Worm (Caenorhabditis elegans): ENCODE data around the gene C06E1.11.
A peak's percentile ranks its signal among the peaks of the same experiment; 100 is the strongest.

The C06E1.11 gene

DNA sequence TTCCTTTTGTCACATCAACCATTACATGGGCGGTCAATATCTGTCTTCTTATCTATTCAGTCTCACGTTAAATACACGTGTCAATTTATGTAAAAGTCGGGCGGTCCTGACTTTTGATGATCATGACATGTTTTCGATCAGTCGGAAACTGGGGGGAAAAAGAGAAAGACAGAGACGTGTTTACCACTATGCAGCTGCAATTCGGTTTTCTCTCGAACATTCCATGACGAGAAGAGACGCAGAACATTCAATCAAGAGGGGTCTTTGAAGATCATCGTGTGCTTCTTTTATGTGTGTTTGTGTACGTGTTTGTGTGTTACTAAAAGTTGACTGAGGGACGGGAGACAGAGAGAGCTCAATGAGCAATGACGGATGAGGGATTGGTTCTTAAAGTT is 41.9 kb upstream of the C06E1.11 start (continued):
- TF ChIP-seq nhr-90 (tag; optimal IDR thresholded peaks at IDR 0.05): peak; percentile 38
- TF ChIP-seq F39B2.1 (GFP tag; IDR thresholded peaks at IDR 0.05): no peak
- TF ChIP-seq ztf-22 (GFP tag; optimal IDR thresholded peaks at IDR 0.05): peak; percentile 64
- TF ChIP-seq hlh-12 (tag; optimal IDR thresholded peaks at IDR 0.05): no peak
- TF ChIP-seq nhr-27 (tag; optimal IDR thresholded peaks at IDR 0.05): no peak
- peak; percentile 5 for TF ChIP-seq ztf-3 (GFP tag; optimal IDR thresholded peaks at IDR 0.05)
- TF ChIP-seq snpc-3.4 (tag; optimal IDR thresholded peaks at IDR 0.05): peak; percentile 12
- peak; percentile 35 for TF ChIP-seq unc-62 (GFP tag; optimal IDR thresholded peaks at IDR 0.05)
- TF ChIP-seq ama-1 (optimal IDR thresholded peaks at IDR 0.05): peak; percentile 9
- TF ChIP-seq ama-1 (GFP tag; optimal IDR thresholded peaks at IDR 0.05): no peak
- peak; percentile 72; the same call in 1 of the 2 replicates for TF ChIP-seq nfyb-1 (GFP tag; IDR thresholded peaks at IDR 0.05)
- peak; percentile 68 for TF ChIP-seq tbp1 (GFP tag; optimal IDR thresholded peaks at IDR 0.05)
- TF ChIP-seq ceh-27 (GFP tag; optimal IDR thresholded peaks at IDR 0.05): peak; percentile 46
- TF ChIP-seq mes-4 (tag; optimal IDR thresholded peaks at IDR 0.05): no peak
- peak; percentile 9 for TF ChIP-seq B0261.1 (tag; optimal IDR thresholded peaks at IDR 0.05)
- no peak for TF ChIP-seq lsl-1 (GFP tag; optimal IDR thresholded peaks at IDR 0.05)
- peak; percentile 94 for TF ChIP-seq somi-1 (GFP tag; optimal IDR thresholded peaks at IDR 0.05)
- TF ChIP-seq nhr-80 (tag; optimal IDR thresholded peaks at IDR 0.05): peak; percentile 81
- peak; percentile 91 for TF ChIP-seq lin-40 (tag; optimal IDR thresholded peaks at IDR 0.05)
- peak; percentile 46; the same call in 1 of the 2 replicates for TF ChIP-seq mcd-1 (GFP tag; IDR thresholded peaks at IDR 0.05)
- peak; percentile 53; the same call in 1 of the 2 replicates for TF ChIP-seq let-526 (GFP tag; IDR thresholded peaks at IDR 0.05)
- TF ChIP-seq madf-3 (GFP tag; IDR thresholded peaks at IDR 0.05): 0 out of 2 replicates have a peak, but pooled peaks have one; percentile 11
- TF ChIP-seq egl-18 (GFP tag; IDR thresholded peaks at IDR 0.05): no peak
- TF ChIP-seq F22D6.2 (tag; optimal IDR thresholded peaks at IDR 0.05): peak; percentile 80
- peak; percentile 25 for TF ChIP-seq ztf-18 (tag; optimal IDR thresholded peaks at IDR 0.05)
- TF ChIP-seq cebp-2 (GFP tag; IDR thresholded peaks at IDR 0.05): no peak
- TF ChIP-seq cebp-1 (GFP tag; IDR thresholded peaks at IDR 0.05): no peak
- peak; percentile 81 for TF ChIP-seq cebp-1 (tag; optimal IDR thresholded peaks at IDR 0.05)
- no peak for TF ChIP-seq F52B5.7 (tag; optimal IDR thresholded peaks at IDR 0.05)
- TF ChIP-seq lir-1 (GFP tag; conservative IDR thresholded peaks at IDR 0.05): no peak
- no peak for TF ChIP-seq F33H1.4 (GFP tag; IDR thresholded peaks at IDR 0.05)
- TF ChIP-seq ztf-26 (tag; optimal IDR thresholded peaks at IDR 0.05): peak; percentile 93
- TF ChIP-seq lin-35 (GFP tag; optimal IDR thresholded peaks at IDR 0.05): no peak
- TF ChIP-seq madf-8 (GFP tag; conservative IDR thresholded peaks at IDR 0.05): no peak
- peak; percentile 60 for TF ChIP-seq gei-17 (GFP tag; optimal IDR thresholded peaks at IDR 0.05)
- TF ChIP-seq F57C9.4 (tag; optimal IDR thresholded peaks at IDR 0.05): no peak
- TF ChIP-seq atf-7 (tag; optimal IDR thresholded peaks at IDR 0.05): peak; percentile 77
- peak; percentile 88 for TF ChIP-seq chd-7 (tag; optimal IDR thresholded peaks at IDR 0.05)
- TF ChIP-seq pbrm-1 (GFP tag; IDR thresholded peaks at IDR 0.05): peak; percentile 47; the same call in 1 of the 2 replicates
- peak; percentile 24 for TF ChIP-seq lin-54 (GFP tag; optimal IDR thresholded peaks at IDR 0.05)
- TF ChIP-seq attf-5 (GFP tag; optimal IDR thresholded peaks at IDR 0.05): peak; percentile 72
- peak; percentile 91 for TF ChIP-seq B0336.3 (GFP tag; IDR thresholded peaks at IDR 0.05)
- TF ChIP-seq K11D2.4 (GFP tag; IDR thresholded peaks at IDR 0.05): peak; percentile 74
- TF ChIP-seq tlf-1 (GFP tag; optimal IDR thresholded peaks at IDR 0.05): peak; percentile 86
- TF ChIP-seq ceh-91 (GFP tag; IDR thresholded peaks at IDR 0.05): no peak
- TF ChIP-seq nhr-120 (GFP tag; IDR thresholded peaks at IDR 0.05): no peak
- TF ChIP-seq dox-1 (GFP tag; IDR thresholded peaks at IDR 0.05): peak; percentile 52; the same call in 1 of the 2 replicates
- TF ChIP-seq Y53G8AR.9 (GFP tag; conservative IDR thresholded peaks at IDR 0.05): 0 out of 2 replicates have a peak, but pooled peaks have one; percentile 48
- 0 out of 2 replicates have a peak, but pooled peaks have one; percentile 79 for TF ChIP-seq bed-1 (GFP tag; IDR thresholded peaks at IDR 0.05)
- TF ChIP-seq Y56A3A.18 (GFP tag; IDR thresholded peaks at IDR 0.05): no peak
